Fruit fly (Drosophila melanogaster) whole organism, pupa: Measurements from ENCODE around the gene Cyp6d5.

Source experiments
- CG13204 ChIP-seq: fragments of 200-800 bp; sonication (Bioruptor generic); optimal IDR thresholded peaks from 2 replicates; lab custom pipeline; 2018; ENCODE audit warnings: missing biosample characterization, mild to moderate bottlenecking, missing genetic modification characterization, moderate library complexity
- D1 ChIP-seq: fragments of 200-800 bp; sonication (Bioruptor generic); optimal IDR thresholded peaks from 2 replicates; lab custom pipeline; 2018; ENCODE audit warnings: missing biosample characterization, mild to moderate bottlenecking, missing genetic modification characterization, moderate library complexity
- Pif1B ChIP-seq: fragments of 200-800 bp; sonication (Bioruptor generic); optimal IDR thresholded peaks from 3 replicates; lab custom pipeline; 2016; ENCODE audit warnings: missing biosample characterization, missing genetic modification characterization
- gl ChIP-seq: fragments of 200-800 bp; sonication (Bioruptor generic); optimal IDR thresholded peaks from 2 replicates; lab custom pipeline; 2018; ENCODE audit warnings: missing biosample characterization, mild to moderate bottlenecking, missing genetic modification characterization
- rn ChIP-seq: fragments of 200-800 bp; sonication (Bioruptor generic); IDR thresholded peaks from 2 replicates; pipeline ENCODE4 v1.3.6; 2022; ENCODE audit warnings: missing biosample characterization, missing genetic modification characterization

dm6 chr3R:14013827-14014488, 15.1 kb upstream of the Cyp6d5 start:
- no peak for TF ChIP-seq gl (tag; lab: Kevin White, UChicago)
- no peak for TF ChIP-seq rn (GFP tag; lab: Robert Waterston, UW)
- no peak for TF ChIP-seq D1 (tag; lab: Kevin White, UChicago)
- no peak for TF ChIP-seq CG13204 (GFP tag; lab: Kevin White, UChicago)
- no peak for TF ChIP-seq Pif1B (GFP tag; lab: Kevin White, UChicago)
